Fruit fly (Drosophila melanogaster) whole organism, embryonic: Measurements from ENCODE around the gene RtcB.

Source experiments
- Aef1 ChIP-seq: fragments of 200-800 bp; sonication (Bioruptor generic); IDR thresholded peaks from 3 replicates; pipeline ENCODE4 v1.3.6; 2022; ENCODE audit warnings: missing biosample characterization, missing genetic modification characterization
- Asciz ChIP-seq: fragments of 200-800 bp; sonication (Bioruptor generic); optimal IDR thresholded peaks from 2 replicates; lab custom pipeline; 2017; ENCODE audit warnings: missing biosample characterization, mild to moderate bottlenecking, missing genetic modification characterization, missing genetic modification reagents
- Atf3 ChIP-seq: fragments of 200-800 bp; sonication (Bioruptor generic); optimal IDR thresholded peaks from 3 replicates; lab custom pipeline; 2016; ENCODE audit warnings: missing biosample characterization, missing genetic modification characterization
- B-H2 ChIP-seq: fragments of 200-800 bp; sonication (Bioruptor generic); optimal IDR thresholded peaks from 2 replicates; lab custom pipeline; 2018; ENCODE audit warnings: missing biosample characterization, mild to moderate bottlenecking, missing genetic modification characterization
- C15 ChIP-seq: fragments of 200-800 bp; sonication (Bioruptor generic); IDR thresholded peaks from 3 replicates; pipeline ENCODE4 v1.3.6; 2022; ENCODE audit warnings: missing biosample characterization, missing genetic modification characterization
- CG10366 ChIP-seq: fragments of 200-800 bp; sonication (Bioruptor generic); IDR thresholded peaks from 2 replicates; pipeline ENCODE4 v1.3.6; 2022; ENCODE audit warnings: missing biosample characterization, missing genetic modification characterization
- CG10979 ChIP-seq: fragments of 200-800 bp; sonication (Bioruptor generic); optimal IDR thresholded peaks from 2 replicates; lab custom pipeline; 2018; ENCODE audit warnings: missing biosample characterization, mild to moderate bottlenecking, missing genetic modification characterization, moderate library complexity
- CG11696 ChIP-seq: fragments of 200-800 bp; sonication (Bioruptor generic); IDR thresholded peaks from 2 replicates; pipeline ENCODE4 v1.3.6; 2022; ENCODE audit warnings: missing biosample characterization, missing genetic modification characterization
- CG14667 ChIP-seq: fragments of 200-800 bp; sonication (Bioruptor generic); IDR thresholded peaks from 2 replicates; pipeline ENCODE4 v1.3.6; 2022; ENCODE audit warnings: missing biosample characterization, missing genetic modification characterization
- CG17612 ChIP-seq: fragments of 200-800 bp; sonication (Bioruptor generic); IDR thresholded peaks from 2 replicates; pipeline ENCODE4 v1.3.6; 2022; ENCODE audit warnings: missing biosample characterization, missing genetic modification characterization
- CG17802 ChIP-seq: fragments of 200-800 bp; sonication (Bioruptor generic); optimal IDR thresholded peaks from 2 replicates; lab custom pipeline; 2018; ENCODE audit warnings: missing biosample characterization, mild to moderate bottlenecking, missing genetic modification characterization, moderate library complexity
- CG18619 ChIP-seq: fragments of 200-800 bp; sonication (Bioruptor generic); optimal IDR thresholded peaks from 3 replicates; lab custom pipeline; 2017; ENCODE audit warnings: missing biosample characterization, mild to moderate bottlenecking, missing genetic modification characterization
- CG2129 ChIP-seq: fragments of 200-800 bp; sonication (Bioruptor generic); IDR thresholded peaks from 2 replicates; pipeline ENCODE4 v1.3.6; 2022; ENCODE audit warnings: missing biosample characterization, missing genetic modification characterization; ENCODE audit not compliant: partially characterized antibody
- CG31365 ChIP-seq: fragments of 200-800 bp; sonication (Bioruptor generic); optimal IDR thresholded peaks from 2 replicates; lab custom pipeline; 2018; ENCODE audit warnings: missing biosample characterization, mild to moderate bottlenecking, missing genetic modification characterization
- CG32772 ChIP-seq: fragments of 200-800 bp; sonication (Bioruptor generic); IDR thresholded peaks from 2 replicates; pipeline ENCODE4 v1.3.6; 2022; ENCODE audit warnings: missing biosample characterization, missing genetic modification characterization
- CG34422 ChIP-seq: fragments of 200-800 bp; sonication (Bioruptor generic); IDR thresholded peaks from 3 replicates; pipeline ENCODE4 v1.3.6; 2022; ENCODE audit warnings: missing biosample characterization, missing genetic modification characterization
- CG5245 ChIP-seq: fragments of 200-800 bp; sonication (Bioruptor generic); optimal IDR thresholded peaks from 3 replicates; lab custom pipeline; 2016; ENCODE audit warnings: missing biosample characterization, missing genetic modification characterization
- CG7357 ChIP-seq: fragments of 200-800 bp; sonication (Bioruptor generic); IDR thresholded peaks from 3 replicates; pipeline ENCODE4 v1.3.6; 2022; ENCODE audit warnings: missing biosample characterization, missing genetic modification characterization
- CG8281 ChIP-seq: fragments of 200-800 bp; sonication (Bioruptor generic); optimal IDR thresholded peaks from 2 replicates; lab custom pipeline; 2018; ENCODE audit warnings: missing biosample characterization, mild to moderate bottlenecking, missing genetic modification characterization, moderate library complexity
- CG9437 ChIP-seq: fragments of 200-800 bp; sonication (Bioruptor generic); optimal IDR thresholded peaks from 2 replicates; lab custom pipeline; 2018; ENCODE audit warnings: missing biosample characterization, mild to moderate bottlenecking, missing genetic modification characterization
- CHES-1-like ChIP-seq: fragments of 200-800 bp; sonication (Bioruptor generic); optimal IDR thresholded peaks from 2 replicates; lab custom pipeline; 2016; ENCODE audit warnings: missing biosample characterization, missing genetic modification characterization
- Deaf1 ChIP-seq: fragments of 200-800 bp; optimal IDR thresholded peaks from 3 replicates; lab custom pipeline; 2019; ENCODE audit warnings: missing biosample characterization, mild to moderate bottlenecking, missing genetic modification characterization, moderate library complexity
- MTF-1 ChIP-seq: fragments of 200-800 bp; sonication (Bioruptor generic); optimal IDR thresholded peaks from 2 replicates; lab custom pipeline; 2018; ENCODE audit warnings: missing biosample characterization, mild to moderate bottlenecking, missing genetic modification characterization, borderline replicate concordance
- Mes4 ChIP-seq: fragments of 200-800 bp; sonication (Bioruptor generic); optimal IDR thresholded peaks from 2 replicates; lab custom pipeline; 2016; ENCODE audit warnings: missing biosample characterization, missing genetic modification characterization
- NK7.1 ChIP-seq: fragments of 200-800 bp; sonication (Bioruptor generic); optimal IDR thresholded peaks from 3 replicates; lab custom pipeline; 2016; ENCODE audit warnings: missing biosample characterization, missing genetic modification characterization
- Oaz ChIP-seq: fragments of 200-800 bp; sonication (Bioruptor generic); IDR thresholded peaks from 2 replicates; pipeline ENCODE4 v1.3.6; 2022; ENCODE audit warnings: missing biosample characterization, missing genetic modification characterization
- Rx ChIP-seq: fragments of 200-800 bp; sonication (Bioruptor generic); IDR thresholded peaks from 2 replicates; pipeline ENCODE4 v1.3.6; 2022; ENCODE audit warnings: missing biosample characterization, missing genetic modification characterization
- Xrp1 ChIP-seq: fragments of 200-800 bp; sonication (Bioruptor generic); IDR thresholded peaks from 2 replicates; pipeline ENCODE4 v1.3.6; 2022; ENCODE audit warnings: missing biosample characterization, missing genetic modification characterization
- abd-A ChIP-seq: fragments of 200-800 bp; sonication (Bioruptor generic); optimal IDR thresholded peaks from 3 replicates; lab custom pipeline; 2019; ENCODE audit warnings: missing biosample characterization, mild to moderate bottlenecking, missing genetic modification characterization, moderate library complexity
- cas ChIP-seq: fragments of 200-800 bp; sonication (Bioruptor generic); IDR thresholded peaks from 2 replicates; pipeline ENCODE4 v1.3.6; 2022; ENCODE audit warnings: missing biosample characterization, missing genetic modification characterization
- cg ChIP-seq: fragments of 200-800 bp; sonication (Bioruptor generic); optimal IDR thresholded peaks from 3 replicates; lab custom pipeline; 2019; ENCODE audit warnings: missing biosample characterization, mild to moderate bottlenecking, missing genetic modification characterization, moderate library complexity
- dan ChIP-seq: fragments of 200-800 bp; sonication (Bioruptor generic); IDR thresholded peaks from 2 replicates; pipeline ENCODE4 v1.3.6; 2022; ENCODE audit warnings: missing biosample characterization, missing genetic modification characterization
- dati ChIP-seq: fragments of 200-800 bp; sonication (Bioruptor generic); IDR thresholded peaks from 2 replicates; pipeline ENCODE4 v1.3.6; 2022; ENCODE audit warnings: missing biosample characterization, missing genetic modification characterization
- disco-r ChIP-seq: fragments of 200-800 bp; sonication (Bioruptor generic); optimal IDR thresholded peaks from 2 replicates; lab custom pipeline; 2016; ENCODE audit warnings: missing biosample characterization, missing genetic modification characterization
- fd3F ChIP-seq: fragments of 200-800 bp; sonication (Bioruptor generic); optimal IDR thresholded peaks from 2 replicates; lab custom pipeline; 2018; ENCODE audit warnings: missing biosample characterization, mild to moderate bottlenecking, missing genetic modification characterization, moderate library complexity
- fd64A ChIP-seq: fragments of 200-800 bp; sonication (Bioruptor generic); optimal IDR thresholded peaks from 3 replicates; lab custom pipeline; 2018; ENCODE audit warnings: missing biosample characterization, mild to moderate bottlenecking, missing genetic modification characterization
- prd ChIP-seq, 3 experiments: fragments of >200 bp in 2 of 3; fragments of 200-800 bp in 1 of 3; sonication (Bioruptor generic) in 1 of 3; optimal IDR thresholded peaks in 2 of 3; IDR thresholded peaks in 1 of 3; 2 replicates in 2 of 3; 3 replicates in 1 of 3; pipeline versions ENCODE4 v1.3.6 to Lab custom; 2017 to 2022; ENCODE audit warnings: missing biosample characterization in 1 of 3, missing genetic modification characterization in 1 of 3
- pzg ChIP-seq: fragments of 200-800 bp; sonication (Bioruptor generic); optimal IDR thresholded peaks from 3 replicates; lab custom pipeline; 2018; ENCODE audit warnings: missing biosample characterization, mild to moderate bottlenecking, missing genetic modification characterization, moderate library complexity
- ro ChIP-seq: fragments of 200-800 bp; sonication (Bioruptor generic); IDR thresholded peaks from 2 replicates; pipeline ENCODE4 v1.3.6; 2022; ENCODE audit warnings: missing biosample characterization, missing genetic modification characterization
- run ChIP-seq: fragments of 200-800 bp; sonication (Bioruptor generic); optimal IDR thresholded peaks from 3 replicates; lab custom pipeline; 2018; ENCODE audit warnings: missing biosample characterization, mild to moderate bottlenecking, missing genetic modification characterization
- seq ChIP-seq: fragments of 200-800 bp; sonication (Bioruptor generic); IDR thresholded peaks from 2 replicates; pipeline ENCODE4 v1.3.6; 2022; ENCODE audit warnings: missing biosample characterization, missing genetic modification characterization
- sisA ChIP-seq: fragments of 200-800 bp; sonication (Bioruptor generic); IDR thresholded peaks from 2 replicates; pipeline ENCODE4 v1.3.6; 2022; ENCODE audit warnings: missing biosample characterization, missing genetic modification characterization
- sna ChIP-seq: fragments of 200-800 bp; sonication (Bioruptor generic); IDR thresholded peaks from 2 replicates; pipeline ENCODE4 v1.3.6; 2022; ENCODE audit warnings: missing biosample characterization, missing genetic modification characterization; ENCODE audit not compliant: partially characterized antibody
- so ChIP-seq: fragments of 200-800 bp; sonication (Bioruptor generic); IDR thresholded peaks from 3 replicates; pipeline ENCODE4 v1.3.6; 2022; ENCODE audit warnings: missing biosample characterization, missing genetic modification characterization
- sob ChIP-seq: fragments of 200-800 bp; sonication (Bioruptor generic); IDR thresholded peaks from 2 replicates; pipeline ENCODE4 v1.3.6; 2022; ENCODE audit warnings: missing biosample characterization, missing genetic modification characterization
- stc ChIP-seq: fragments of 200-800 bp; sonication (Bioruptor generic); IDR thresholded peaks from 2 replicates; pipeline ENCODE4 v1.3.6; 2022; ENCODE audit warnings: missing biosample characterization, missing genetic modification characterization
- vvl ChIP-seq: fragments of 200-800 bp; sonication (Bioruptor generic); IDR thresholded peaks from 2 replicates; pipeline ENCODE4 v1.3.6; 2022; ENCODE audit warnings: missing biosample characterization, missing genetic modification characterization
- wek ChIP-seq: fragments of 200-800 bp; sonication (Bioruptor generic); optimal IDR thresholded peaks from 3 replicates; lab custom pipeline; 2018; ENCODE audit warnings: missing biosample characterization, mild to moderate bottlenecking, missing genetic modification characterization, moderate library complexity
- z ChIP-seq: fragments of 200-800 bp; sonication (Bioruptor generic); IDR thresholded peaks from 3 replicates; pipeline ENCODE4 v1.3.6; 2022; ENCODE audit warnings: missing biosample characterization, missing genetic modification characterization
- zen ChIP-seq: fragments of 200-800 bp; sonication (Bioruptor generic); optimal IDR thresholded peaks from 3 replicates; lab custom pipeline; 2018; ENCODE audit warnings: missing biosample characterization, mild to moderate bottlenecking, missing genetic modification characterization, moderate library complexity
- zfh1 ChIP-seq: fragments of 200-800 bp; sonication (Bioruptor generic); IDR thresholded peaks from 3 replicates; pipeline ENCODE4 v1.3.6; 2022; ENCODE audit warnings: missing biosample characterization, missing genetic modification characterization

The RtcB gene

DNA sequence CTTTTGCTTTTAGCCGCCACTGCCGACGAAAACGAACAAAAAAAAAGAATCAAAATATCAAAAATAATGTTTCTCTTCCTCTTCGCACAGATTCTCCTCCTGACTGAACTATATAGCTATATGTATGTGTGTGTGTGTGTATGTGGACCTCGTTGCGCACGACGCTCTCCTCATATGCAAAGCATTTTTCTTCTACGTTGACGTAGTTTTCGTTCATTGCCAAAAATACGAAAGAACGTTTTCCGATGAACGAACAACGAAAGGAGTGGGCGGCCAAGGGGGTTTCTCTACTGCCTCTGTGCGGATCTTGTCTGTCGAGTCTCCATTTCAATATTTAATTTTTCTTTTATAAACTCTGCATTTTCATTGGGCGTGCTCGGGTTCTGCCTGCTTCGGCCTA is 25.6 kb upstream of the RtcB start (continued):
- no peak for TF ChIP-seq sna (GFP tag; lab: Robert Waterston, UW)
- no peak for TF ChIP-seq dati
- TF ChIP-seq CG17802 (tag; lab: Kevin White, UChicago): no peak
- TF ChIP-seq disco-r (GFP tag; lab: Kevin White, UChicago): no peak
- TF ChIP-seq wek (GFP tag; lab: Kevin White, UChicago): no peak
- no peak for TF ChIP-seq CG5245 (GFP tag; lab: Kevin White, UChicago)
- no peak for TF ChIP-seq CG18619 (GFP tag; lab: Kevin White, UChicago)
- no peak for TF ChIP-seq CG11696 (GFP tag; lab: Robert Waterston, UW)
- peak; percentile 93 for TF ChIP-seq MTF-1 (GFP tag; lab: Kevin White, UChicago)
- no peak for TF ChIP-seq so
- no peak for TF ChIP-seq Rx (GFP tag; lab: Robert Waterston, UW)
- no peak for TF ChIP-seq sob (GFP tag; lab: Robert Waterston, UW)
- no peak for TF ChIP-seq Xrp1 (GFP tag; lab: Robert Waterston, UW)
- TF ChIP-seq CG8281 (tag; lab: Kevin White, UChicago): no peak
- no peak for TF ChIP-seq run (tag; lab: Kevin White, UChicago)
- no peak for TF ChIP-seq CG14667 (GFP tag; lab: Robert Waterston, UW)
- TF ChIP-seq Deaf1 (tag; lab: Kevin White, UChicago): peak; percentile 68
- peak; percentile 4 for TF ChIP-seq abd-A (tag; lab: Kevin White, UChicago)
- TF ChIP-seq pzg (GFP tag; lab: Kevin White, UChicago): no peak
- TF ChIP-seq sisA (GFP tag; lab: Robert Waterston, UW): no peak
- TF ChIP-seq CG9437 (GFP tag; lab: Kevin White, UChicago): no peak
- no peak for TF ChIP-seq stc (GFP tag; lab: Robert Waterston, UW)
- TF ChIP-seq Asciz: no peak
- TF ChIP-seq cg (GFP tag; lab: Kevin White, UChicago): peak; percentile 4
- TF ChIP-seq CHES-1-like (GFP tag; lab: Kevin White, UChicago): no peak
- no peak for TF ChIP-seq zen (tag; lab: Kevin White, UChicago)
- TF ChIP-seq CG10979 (tag; lab: Kevin White, UChicago): no peak
- no peak for TF ChIP-seq fd3F (GFP tag; lab: Kevin White, UChicago)
- no peak for TF ChIP-seq seq
- TF ChIP-seq CG10366 (GFP tag; lab: Robert Waterston, UW): no peak
- TF ChIP-seq ro (GFP tag; lab: Robert Waterston, UW): no peak
- no peak for TF ChIP-seq B-H2 (GFP tag; lab: Kevin White, UChicago)
- no peak for TF ChIP-seq Oaz (GFP tag; lab: Robert Waterston, UW)
- TF ChIP-seq zfh1 (GFP tag; lab: Robert Waterston, UW): no peak
- no peak for TF ChIP-seq CG17612 (GFP tag; lab: Robert Waterston, UW)

DNA sequence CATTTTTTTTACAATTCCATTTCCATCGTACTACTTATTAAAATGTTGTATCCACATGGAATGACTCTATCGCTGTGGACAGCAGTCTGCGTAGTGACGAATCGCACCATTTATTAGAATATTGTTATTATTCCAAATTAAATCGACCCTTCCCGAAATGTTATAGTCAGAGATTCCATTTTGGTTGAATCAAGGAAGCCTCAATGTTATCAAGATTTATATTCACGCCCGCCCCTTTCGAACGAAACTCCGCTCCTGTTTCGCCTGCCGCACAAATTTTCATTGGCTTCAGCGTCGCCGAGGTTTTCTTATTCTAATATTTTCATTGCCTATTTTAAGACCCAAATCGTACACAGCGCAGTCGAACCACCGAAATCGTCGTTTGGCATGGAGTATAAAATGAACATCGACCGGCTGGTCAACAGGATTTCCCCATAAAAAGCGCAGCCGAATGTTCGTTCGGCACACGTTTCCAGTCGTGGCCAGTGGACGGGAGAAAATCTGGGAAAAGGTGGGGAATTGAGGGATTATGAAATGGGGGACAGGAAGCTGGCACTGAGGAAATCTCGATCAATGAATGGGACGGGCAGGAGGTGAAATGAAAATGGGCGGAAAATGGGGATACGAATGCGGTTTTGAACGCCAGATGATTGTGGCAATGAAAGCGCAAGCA is 24.6 kb upstream of the RtcB start:
- no peak for TF ChIP-seq CHES-1-like (GFP tag; lab: Kevin White, UChicago)
- TF ChIP-seq Aef1 (GFP tag; lab: Robert Waterston, UW): 0 out of 3 replicates have a peak, but pooled peaks have one; percentile 17
- TF ChIP-seq CG7357: no peak
- no peak for TF ChIP-seq Atf3 (GFP tag; lab: Kevin White, UChicago)
- TF ChIP-seq CG31365: no peak
- no peak for TF ChIP-seq prd (optimal IDR thresholded peaks at IDR 0.05; lab: Kevin White, UChicago)
- peak; percentile 60 for TF ChIP-seq prd (GFP tag; IDR thresholded peaks at IDR 0.05; lab: Robert Waterston, UW)
- TF ChIP-seq cas (GFP tag; lab: Robert Waterston, UW): no peak
- TF ChIP-seq Mes4 (GFP tag; lab: Kevin White, UChicago): no peak
- TF ChIP-seq CG32772 (GFP tag; lab: Robert Waterston, UW): no peak
- TF ChIP-seq C15 (GFP tag; lab: Robert Waterston, UW): no peak
- TF ChIP-seq vvl (GFP tag; lab: Robert Waterston, UW): no peak
- no peak for TF ChIP-seq dan
- no peak for TF ChIP-seq CG34422 (GFP tag; lab: Robert Waterston, UW)
- no peak for TF ChIP-seq fd64A (GFP tag; lab: Kevin White, UChicago)
- TF ChIP-seq CG2129 (GFP tag; lab: Robert Waterston, UW): no peak
- TF ChIP-seq CG11696 (GFP tag; lab: Robert Waterston, UW): no peak
- TF ChIP-seq z (GFP tag; lab: Robert Waterston, UW): no peak
- no peak for TF ChIP-seq B-H2 (GFP tag; lab: Kevin White, UChicago)
- TF ChIP-seq NK7.1 (GFP tag; lab: Kevin White, UChicago): no peak
